Fruit fly (Drosophila melanogaster): ENCODE data around the gene CG7742.

Gene CG7742

DNA sequence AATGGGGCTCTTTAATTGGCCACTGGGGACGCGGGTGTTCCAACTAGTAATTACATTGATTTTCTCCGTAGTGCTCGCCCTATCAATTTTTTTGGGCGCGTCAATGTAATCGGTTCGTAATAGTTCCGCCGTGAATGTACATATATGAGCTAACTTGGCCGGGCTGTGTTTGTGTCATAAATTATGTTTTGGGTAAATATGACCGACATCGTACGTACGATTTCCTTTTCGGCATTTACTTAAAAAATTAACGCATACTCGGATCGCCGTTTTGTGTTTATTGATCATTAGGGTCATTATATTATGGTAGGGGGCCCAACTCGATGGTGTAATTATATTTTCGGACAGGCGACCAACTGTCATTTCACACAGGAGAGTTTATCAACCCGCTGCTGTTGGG, 18.2 kb downstream of the CG7742 start:
- TF ChIP-seq CG8478 (optimal IDR thresholded peaks at IDR 0.05) (no peak), CTCF (optimal IDR thresholded peaks at IDR 0.05) (no peak)

DNA sequence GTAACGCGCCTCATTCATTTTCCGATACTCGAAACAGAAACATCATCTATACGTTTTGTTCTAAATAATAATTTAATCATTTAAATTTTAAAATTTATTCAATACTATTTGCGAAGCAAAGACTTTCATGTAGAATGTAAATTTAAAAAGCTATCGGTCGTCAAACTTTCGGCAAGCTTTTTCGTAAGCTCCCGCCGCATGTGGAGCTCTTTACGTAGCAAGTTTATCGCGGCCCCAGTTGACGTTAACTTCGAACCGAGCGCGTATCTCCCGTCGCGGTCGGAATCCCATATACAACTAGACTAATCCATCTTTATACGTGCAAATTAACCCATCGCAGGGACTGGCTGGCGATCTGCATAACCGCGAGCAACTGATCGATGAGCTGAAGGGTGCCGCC, 19.2 kb downstream of the CG7742 start:
- TF ChIP-seq CG8478 (optimal IDR thresholded peaks at IDR 0.05) (no peak), CTCF (optimal IDR thresholded peaks at IDR 0.05) (no peak)

DNA sequence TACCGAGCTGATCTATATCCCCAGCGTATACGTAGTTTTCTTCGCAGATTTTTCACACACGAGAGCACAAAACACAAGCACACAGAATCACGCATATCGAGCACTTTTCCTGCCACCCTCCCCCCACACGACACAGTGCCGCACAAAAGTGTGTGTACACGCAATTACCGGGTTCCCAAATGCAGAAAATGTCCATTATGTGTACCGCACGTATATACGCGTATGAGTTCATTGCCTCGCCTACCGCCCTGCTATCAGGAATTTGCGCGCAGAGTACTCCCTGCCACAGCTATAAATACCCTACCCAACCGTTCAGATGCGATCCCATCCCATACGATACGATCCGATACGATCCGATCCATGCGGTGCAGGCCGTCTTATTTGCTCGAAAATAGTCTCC, 28.3 kb downstream of the CG7742 start:
- no peak for TF ChIP-seq CTCF (optimal IDR thresholded peaks at IDR 0.05)
- TF ChIP-seq CG8478 (optimal IDR thresholded peaks at IDR 0.05) = no peak
